Fruit fly (Drosophila melanogaster) whole organism, embryonic: Measurements from ENCODE around the gene CG32036.
A peak's percentile ranks its signal among the peaks of the same experiment; 100 is the strongest.

Experiments used
- ATbp ChIP-seq: fragments of 200-800 bp; sonication (Bioruptor generic); optimal IDR thresholded peaks from 2 replicates; lab custom pipeline; 2017; ENCODE audit warnings: missing biosample characterization, mild to moderate bottlenecking, missing genetic modification characterization, missing genetic modification reagents
- B-H1 ChIP-seq: fragments of 200-800 bp; sonication (Bioruptor generic); IDR thresholded peaks from 3 replicates; pipeline ENCODE4 v1.3.6; 2022; ENCODE audit warnings: missing biosample characterization, missing genetic modification characterization
- CG11696 ChIP-seq: fragments of 200-800 bp; sonication (Bioruptor generic); IDR thresholded peaks from 2 replicates; pipeline ENCODE4 v1.3.6; 2022; ENCODE audit warnings: missing biosample characterization, missing genetic modification characterization
- CG1233 ChIP-seq: fragments of 200-800 bp; sonication (Bioruptor generic); optimal IDR thresholded peaks from 4 replicates; lab custom pipeline; 2018; ENCODE audit warnings: missing biosample characterization, mild to moderate bottlenecking, missing genetic modification characterization
- CG12659 ChIP-seq: fragments of 200-800 bp; sonication (Bioruptor generic); optimal IDR thresholded peaks from 3 replicates; lab custom pipeline; 2017; ENCODE audit warnings: mild to moderate bottlenecking, missing biosample characterization, missing genetic modification reagents, missing genetic modification characterization
- CG13123 ChIP-seq: fragments of 200-800 bp; sonication (Bioruptor generic); optimal IDR thresholded peaks from 2 replicates; lab custom pipeline; 2016; ENCODE audit warnings: missing biosample characterization, missing genetic modification characterization
- CG13775 ChIP-seq: fragments of 200-800 bp; sonication (Bioruptor generic); optimal IDR thresholded peaks from 3 replicates; lab custom pipeline; 2017; ENCODE audit warnings: missing biosample characterization, mild to moderate bottlenecking, missing genetic modification characterization
- CG14014 ChIP-seq: fragments of 200-800 bp; sonication (Bioruptor generic); IDR thresholded peaks from 2 replicates; pipeline ENCODE4 v1.3.6; 2022; ENCODE audit warnings: missing biosample characterization, missing genetic modification characterization
- CG2875 ChIP-seq: fragments of 200-800 bp; sonication (Bioruptor generic); optimal IDR thresholded peaks from 2 replicates; lab custom pipeline; 2017; ENCODE audit warnings: missing biosample characterization, mild to moderate bottlenecking, missing genetic modification characterization, missing genetic modification reagents
- CG30403 ChIP-seq: fragments of 200-800 bp; sonication (Bioruptor generic); optimal IDR thresholded peaks from 3 replicates; lab custom pipeline; 2016; ENCODE audit warnings: missing biosample characterization, missing genetic modification characterization
- CG31224 ChIP-seq: fragments of 200-800 bp; sonication (Bioruptor generic); IDR thresholded peaks from 2 replicates; pipeline ENCODE4 v1.3.6; 2022; ENCODE audit warnings: missing biosample characterization, missing genetic modification characterization
- CG31441 ChIP-seq: fragments of 200-800 bp; sonication (Bioruptor generic); IDR thresholded peaks from 2 replicates; pipeline ENCODE4 v1.3.6; 2022; ENCODE audit warnings: missing biosample characterization, missing genetic modification characterization
- CG33557 ChIP-seq: fragments of 200-800 bp; sonication (Bioruptor generic); optimal IDR thresholded peaks from 2 replicates; lab custom pipeline; 2019; ENCODE audit warnings: missing biosample characterization, mild to moderate bottlenecking, missing genetic modification characterization, moderate library complexity
- CG34376 ChIP-seq: fragments of 200-800 bp; sonication (Bioruptor generic); optimal IDR thresholded peaks from 2 replicates; lab custom pipeline; 2018; ENCODE audit warnings: missing biosample characterization, mild to moderate bottlenecking, missing genetic modification characterization
- CG4360 ChIP-seq: fragments of 200-800 bp; sonication (Bioruptor generic); IDR thresholded peaks from 2 replicates; pipeline ENCODE4 v1.3.6; 2022; ENCODE audit warnings: missing biosample characterization, missing genetic modification characterization
- CG6654 ChIP-seq: fragments of 200-800 bp; sonication (Bioruptor generic); optimal IDR thresholded peaks from 2 replicates; lab custom pipeline; 2017; ENCODE audit warnings: missing biosample characterization, mild to moderate bottlenecking, missing genetic modification characterization
- CG8089 ChIP-seq: fragments of 200-800 bp; sonication (Bioruptor generic); optimal IDR thresholded peaks from 3 replicates; lab custom pipeline; 2016; ENCODE audit warnings: missing biosample characterization, missing genetic modification characterization
- CG8290 ChIP-seq, 3 experiments: fragments of 200-800 bp; sonication (Bioruptor generic); optimal IDR thresholded peaks; 2 replicates each; lab custom pipeline; 2016 to 2019; ENCODE audit warnings: missing biosample characterization in 3 of 3, missing genetic modification characterization in 3 of 3, mild to moderate bottlenecking in 2 of 3, moderate library complexity in 1 of 3
- CG9215 ChIP-seq: fragments of 200-800 bp; sonication (Bioruptor generic); IDR thresholded peaks from 2 replicates; pipeline ENCODE4 v1.3.6; 2022; ENCODE audit warnings: missing biosample characterization, missing genetic modification characterization
- CG9876 ChIP-seq: fragments of 200-800 bp; sonication (Bioruptor generic); optimal IDR thresholded peaks from 2 replicates; lab custom pipeline; 2016; ENCODE audit warnings: missing biosample characterization, missing genetic modification characterization
- Fer1 ChIP-seq: fragments of 200-800 bp; sonication (Bioruptor generic); optimal IDR thresholded peaks from 2 replicates; lab custom pipeline; 2017; ENCODE audit warnings: missing biosample characterization, mild to moderate bottlenecking, missing genetic modification characterization
- Hmr ChIP-seq: fragments of 200-800 bp; sonication (Bioruptor generic); optimal IDR thresholded peaks from 3 replicates; lab custom pipeline; 2017; ENCODE audit warnings: mild to moderate bottlenecking, missing biosample characterization, missing genetic modification reagents, missing genetic modification characterization
- Kr ChIP-seq: fragments of 200-800 bp; sonication (Bioruptor generic); optimal IDR thresholded peaks from 2 replicates; lab custom pipeline; 2017; ENCODE audit warnings: missing biosample characterization, mild to moderate bottlenecking, missing genetic modification characterization
- MESR4 ChIP-seq: fragments of 200-800 bp; sonication (Bioruptor generic); optimal IDR thresholded peaks from 2 replicates; lab custom pipeline; 2018; ENCODE audit warnings: missing biosample characterization, mild to moderate bottlenecking, missing genetic modification characterization, moderate library complexity
- Myb ChIP-seq: fragments of 200-800 bp; sonication (Bioruptor generic); optimal IDR thresholded peaks from 2 replicates; lab custom pipeline; 2016; ENCODE audit warnings: missing biosample characterization, missing genetic modification characterization
- Rx ChIP-seq: fragments of 200-800 bp; sonication (Bioruptor generic); IDR thresholded peaks from 2 replicates; pipeline ENCODE4 v1.3.6; 2022; ENCODE audit warnings: missing biosample characterization, missing genetic modification characterization
- Sox102F ChIP-seq: fragments of 200-800 bp; sonication (Bioruptor generic); optimal IDR thresholded peaks from 2 replicates; lab custom pipeline; 2018; ENCODE audit warnings: missing biosample characterization, mild to moderate bottlenecking, missing genetic modification characterization, moderate library complexity
- YL-1 ChIP-seq: fragments of 200-800 bp; sonication (Bioruptor generic); optimal IDR thresholded peaks from 3 replicates; lab custom pipeline; 2017; ENCODE audit warnings: missing biosample characterization, mild to moderate bottlenecking, missing genetic modification characterization
- cad ChIP-seq: fragments of >200 bp; optimal IDR thresholded peaks from 2 replicates; lab custom pipeline; 2017; ENCODE audit warnings: missing biosample characterization, missing genetic modification characterization
- cg ChIP-seq: fragments of 200-800 bp; sonication (Bioruptor generic); optimal IDR thresholded peaks from 3 replicates; lab custom pipeline; 2019; ENCODE audit warnings: missing biosample characterization, mild to moderate bottlenecking, missing genetic modification characterization, moderate library complexity
- corto ChIP-seq: fragments of 200-800 bp; sonication (Bioruptor generic); optimal IDR thresholded peaks from 2 replicates; lab custom pipeline; 2016; ENCODE audit warnings: missing biosample characterization, mild to moderate bottlenecking, missing genetic modification characterization, moderate library complexity
- crol ChIP-seq: fragments of 200-800 bp; sonication (Bioruptor generic); IDR thresholded peaks from 2 replicates; pipeline ENCODE4 v1.3.6; 2022; ENCODE audit warnings: missing biosample characterization, missing genetic modification characterization
- da ChIP-seq: fragments of 200-800 bp; sonication (Bioruptor generic); optimal IDR thresholded peaks from 2 replicates; lab custom pipeline; 2016; ENCODE audit warnings: missing biosample characterization, missing genetic modification characterization
- dan ChIP-seq: fragments of 200-800 bp; sonication (Bioruptor generic); IDR thresholded peaks from 2 replicates; pipeline ENCODE4 v1.3.6; 2022; ENCODE audit warnings: missing biosample characterization, missing genetic modification characterization
- emc ChIP-seq: fragments of 200-800 bp; sonication (Bioruptor generic); optimal IDR thresholded peaks from 2 replicates; lab custom pipeline; 2016; ENCODE audit warnings: missing biosample characterization, missing genetic modification characterization
- exex ChIP-seq: fragments of 200-800 bp; sonication (Bioruptor generic); optimal IDR thresholded peaks from 4 replicates; lab custom pipeline; 2018; ENCODE audit warnings: missing biosample characterization, mild to moderate bottlenecking, missing genetic modification characterization, moderate library complexity
- fd3F ChIP-seq: fragments of 200-800 bp; sonication (Bioruptor generic); optimal IDR thresholded peaks from 2 replicates; lab custom pipeline; 2018; ENCODE audit warnings: missing biosample characterization, mild to moderate bottlenecking, missing genetic modification characterization, moderate library complexity
- grn ChIP-seq: fragments of 200-800 bp; sonication (Bioruptor generic); optimal IDR thresholded peaks from 3 replicates; lab custom pipeline; 2017; ENCODE audit warnings: missing biosample characterization, missing genetic modification characterization
- gsb ChIP-seq: fragments of 200-800 bp; sonication (Bioruptor generic); IDR thresholded peaks from 2 replicates; pipeline ENCODE4 v1.3.6; 2022; ENCODE audit warnings: missing biosample characterization, missing genetic modification characterization
- gsb-n ChIP-seq: fragments of 200-800 bp; sonication (Bioruptor generic); optimal IDR thresholded peaks from 3 replicates; lab custom pipeline; 2018; ENCODE audit warnings: missing biosample characterization, mild to moderate bottlenecking, missing genetic modification characterization
- ind ChIP-seq: fragments of 200-800 bp; sonication (Bioruptor generic); optimal IDR thresholded peaks from 3 replicates; lab custom pipeline; 2016; ENCODE audit warnings: missing biosample characterization, missing genetic modification characterization
- klu ChIP-seq: fragments of 200-800 bp; sonication (Bioruptor generic); IDR thresholded peaks from 2 replicates; pipeline ENCODE4 v1.3.6; 2022; ENCODE audit warnings: missing biosample characterization, missing genetic modification characterization
- lab ChIP-seq: fragments of 200-800 bp; sonication (Bioruptor generic); optimal IDR thresholded peaks from 3 replicates; lab custom pipeline; 2017; ENCODE audit warnings: missing biosample characterization, missing genetic modification characterization, mild to moderate bottlenecking, moderate library complexity, missing genetic modification reagents
- sens ChIP-seq: fragments of 200-800 bp; sonication (Bioruptor generic); peaks from one replicate; lab custom pipeline; 2016; ENCODE audit warnings: missing biosample characterization, missing genetic modification characterization
- slp2 ChIP-seq: fragments of 200-800 bp; sonication (Bioruptor generic); optimal IDR thresholded peaks from 2 replicates; lab custom pipeline; 2016; ENCODE audit warnings: missing biosample characterization, missing genetic modification characterization
- sna ChIP-seq: fragments of 200-800 bp; sonication (Bioruptor generic); IDR thresholded peaks from 2 replicates; pipeline ENCODE4 v1.3.6; 2022; ENCODE audit warnings: missing biosample characterization, missing genetic modification characterization; ENCODE audit not compliant: partially characterized antibody
- sqz ChIP-seq: fragments of 200-800 bp; sonication (Bioruptor generic); optimal IDR thresholded peaks from 3 replicates; lab custom pipeline; 2018; ENCODE audit warnings: missing biosample characterization, mild to moderate bottlenecking, missing genetic modification characterization
- tio ChIP-seq: fragments of 200-800 bp; sonication (Bioruptor generic); optimal IDR thresholded peaks from 2 replicates; lab custom pipeline; 2017; ENCODE audit warnings: missing biosample characterization, missing genetic modification characterization, inconsistent platforms
- toy ChIP-seq: fragments of 200-800 bp; sonication (Bioruptor generic); IDR thresholded peaks from 2 replicates; pipeline ENCODE4 v1.3.6; 2022; ENCODE audit warnings: missing biosample characterization, missing genetic modification characterization
- z ChIP-seq: fragments of 200-800 bp; sonication (Bioruptor generic); IDR thresholded peaks from 3 replicates; pipeline ENCODE4 v1.3.6; 2022; ENCODE audit warnings: missing biosample characterization, missing genetic modification characterization
- zf30C ChIP-seq: fragments of 200-800 bp; sonication (Bioruptor generic); optimal IDR thresholded peaks from 3 replicates; lab custom pipeline; 2018; ENCODE audit warnings: missing biosample characterization, mild to moderate bottlenecking, missing genetic modification characterization

The CG32036 gene

dm6 chr3L:9447239-9447777, 41.7 kb downstream of the CG32036 start (continued):
- no peak for TF ChIP-seq CG14014 (GFP tag; lab: Robert Waterston, UW)
- TF ChIP-seq CG1233: no peak
- TF ChIP-seq B-H1 (GFP tag; lab: Robert Waterston, UW): no peak
- TF ChIP-seq cad: peak; percentile 23
- no peak for TF ChIP-seq klu
- peak; percentile 4 for TF ChIP-seq YL-1
- no peak for TF ChIP-seq CG13123 (GFP tag; lab: Kevin White, UChicago)
- peak; percentile 56; the same call in 1 of the 2 replicates for TF ChIP-seq crol (GFP tag; lab: Robert Waterston, UW)
- no peak for TF ChIP-seq z
- TF ChIP-seq CG8290 (GFP tag; optimal IDR thresholded peaks at IDR 0.05; lab: Kevin White, UChicago): no peak
- TF ChIP-seq CG8290 (tag; optimal IDR thresholded peaks at IDR 0.05; lab: Kevin White, UChicago): peak in 1 of 2 experiments; percentile 20
- no peak for TF ChIP-seq CG2875 (GFP tag; lab: Kevin White, UChicago)
- no peak for TF ChIP-seq CG6654 (GFP tag; lab: Kevin White, UChicago)
- TF ChIP-seq tio (GFP tag; lab: Kevin White, UChicago): no peak
- TF ChIP-seq gsb (GFP tag; lab: Robert Waterston, UW): no peak
- no peak for TF ChIP-seq CG33557 (GFP tag; lab: Kevin White, UChicago)
- TF ChIP-seq CG9215 (GFP tag; lab: Robert Waterston, UW): no peak
- TF ChIP-seq grn (GFP tag; lab: Kevin White, UChicago): peak; percentile 86
- TF ChIP-seq corto: peak; percentile 2
- no peak for TF ChIP-seq toy
- TF ChIP-seq emc (GFP tag; lab: Kevin White, UChicago): no peak
- peak; percentile 20 for TF ChIP-seq MESR4 (GFP tag; lab: Kevin White, UChicago)
- no peak for TF ChIP-seq CG9876 (GFP tag; lab: Kevin White, UChicago)
- peak; percentile 79 for TF ChIP-seq CG34376
- TF ChIP-seq zf30C: no peak
- peak; percentile 86 for TF ChIP-seq sens (GFP tag; lab: Kevin White, UChicago)
- no peak for TF ChIP-seq ATbp (GFP tag; lab: Kevin White, UChicago)
- TF ChIP-seq Myb (GFP tag; lab: Kevin White, UChicago): no peak
- TF ChIP-seq CG30403 (GFP tag; lab: Kevin White, UChicago): no peak
- TF ChIP-seq CG31441 (GFP tag; lab: Robert Waterston, UW): no peak
- TF ChIP-seq Sox102F (GFP tag; lab: Kevin White, UChicago): no peak
- peak; percentile 79 for TF ChIP-seq Kr (GFP tag; lab: Kevin White, UChicago)
- TF ChIP-seq exex (tag; lab: Kevin White, UChicago): peak; percentile 90
- TF ChIP-seq CG13775 (GFP tag; lab: Kevin White, UChicago): no peak
- TF ChIP-seq da (GFP tag; lab: Kevin White, UChicago): no peak
- TF ChIP-seq CG4360 (GFP tag; lab: Robert Waterston, UW): peak; percentile 85
- peak; percentile 28 for TF ChIP-seq sqz (GFP tag; lab: Kevin White, UChicago)
- no peak for TF ChIP-seq CG12659 (GFP tag; lab: Kevin White, UChicago)
- TF ChIP-seq CG8089 (GFP tag; lab: Kevin White, UChicago): no peak
- TF ChIP-seq sna (GFP tag; lab: Robert Waterston, UW): 0 out of 2 replicates have a peak, but pooled peaks have one; percentile 10
- peak; percentile 68 for TF ChIP-seq lab (GFP tag; lab: Kevin White, UChicago)
- TF ChIP-seq fd3F: no peak
- no peak for TF ChIP-seq dan (GFP tag; lab: Robert Waterston, UW)
- peak; percentile 29; the same call in 1 of the 2 replicates for TF ChIP-seq Rx (GFP tag; lab: Robert Waterston, UW)
- TF ChIP-seq gsb-n (tag; lab: Kevin White, UChicago): peak; percentile 78
- peak; percentile 23 for TF ChIP-seq Fer1 (GFP tag; lab: Kevin White, UChicago)
- peak; percentile 90 for TF ChIP-seq cg (GFP tag; lab: Kevin White, UChicago)
- no peak for TF ChIP-seq ind (GFP tag; lab: Kevin White, UChicago)
- TF ChIP-seq CG11696 (GFP tag; lab: Robert Waterston, UW): no peak
- TF ChIP-seq slp2 (GFP tag; lab: Kevin White, UChicago): no peak
- TF ChIP-seq Hmr (GFP tag; lab: Kevin White, UChicago): peak; percentile 36
- TF ChIP-seq CG31224 (GFP tag; lab: Robert Waterston, UW): no peak
